Worm (Caenorhabditis elegans): ENCODE results near the gene bkip-1.

- no peak for TF ChIP-seq jun-1 (tag; optimal IDR thresholded peaks at IDR 0.05)
- no peak for TF ChIP-seq ZK546.5 (tag; optimal IDR thresholded peaks at IDR 0.05)
- TF ChIP-seq R02D3.7 (tag; optimal IDR thresholded peaks at IDR 0.05), result no peak
- TF ChIP-seq mxl-3 (GFP tag; optimal IDR thresholded peaks at IDR 0.05), result no peak
- no peak for TF ChIP-seq mep-1 (tag; optimal IDR thresholded peaks at IDR 0.05)
- TF ChIP-seq ces-1 (GFP tag; optimal IDR thresholded peaks at IDR 0.05), result no peak
- TF ChIP-seq nhr-11 (tag; optimal IDR thresholded peaks at IDR 0.05), result no peak
- TF ChIP-seq ztf-11 (tag; optimal IDR thresholded peaks at IDR 0.05), result no peak
- no peak for TF ChIP-seq nhr-237 (tag; optimal IDR thresholded peaks at IDR 0.05)
- TF ChIP-seq ceh-32 (tag; optimal IDR thresholded peaks at IDR 0.05; ENCODE audit: poor library complexity), result no peak
- TF ChIP-seq pha-4 (GFP tag; IDR thresholded peaks at IDR 0.05), result no peak
- no peak for TF ChIP-seq pha-4 (tag; optimal IDR thresholded peaks at IDR 0.05)
- TF ChIP-seq ama-1 (optimal IDR thresholded peaks at IDR 0.05), result no peak
Observed at ce11 chrII:14065486-14065885, 35.6 kb upstream of the bkip-1 start.

Data from whole organism, L4 larva.